Worm (Caenorhabditis elegans): ENCODE data around the gene B0244.17.

B0244.17 gene

DNA sequence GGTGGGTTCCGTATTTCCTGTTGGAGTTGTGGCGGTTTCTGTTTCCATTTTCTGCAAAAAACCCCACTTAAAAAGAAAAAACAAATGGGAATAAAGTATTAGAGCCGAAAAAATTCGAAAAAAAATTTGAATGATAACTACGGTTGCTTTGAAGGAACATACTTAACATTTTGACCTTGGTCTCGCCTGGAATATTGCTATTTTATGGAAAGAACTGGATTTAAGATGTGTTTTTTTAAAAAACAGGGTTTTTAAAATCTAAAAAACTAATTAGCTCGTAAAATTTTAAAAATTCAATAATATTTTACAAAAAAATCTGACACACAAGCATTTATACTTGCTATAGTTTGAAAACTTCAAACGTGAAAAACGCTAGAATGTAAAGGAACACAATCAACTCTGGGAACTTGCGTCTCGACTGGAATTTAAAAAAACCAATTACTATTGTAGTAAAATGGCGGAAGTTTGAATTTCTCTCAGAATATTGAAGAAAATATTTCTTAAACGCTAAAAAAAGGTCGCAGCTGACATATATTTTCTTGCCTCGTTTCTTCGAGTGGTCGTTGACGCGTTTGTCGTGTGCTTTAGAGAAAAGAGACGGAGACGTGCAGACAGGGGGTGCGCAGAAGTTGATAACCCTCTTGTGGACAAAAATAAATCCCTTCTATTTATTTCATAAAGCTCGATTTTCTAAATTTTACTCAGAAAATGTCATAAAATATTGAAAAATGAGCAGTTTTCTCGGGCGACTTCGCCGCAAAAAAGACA lies 34.9 kb upstream of the B0244.17 start, which contains the start of the genes lgg-3 and rgs-5 (continued):
- no peak for TF ChIP-seq elt-2 (tag; optimal IDR thresholded peaks at IDR 0.05)

- TF ChIP-seq aha-1 (tag; optimal IDR thresholded peaks at IDR 0.05) (no peak), mef-2 (tag; optimal IDR thresholded peaks at IDR 0.05) (no peak), xbp-1 (tag; optimal IDR thresholded peaks at IDR 0.05) (no peak), F16B12.6 (tag; optimal IDR thresholded peaks at IDR 0.05) (no peak), efl-1 (optimal IDR thresholded peaks at IDR 0.05) (no peak), efl-1 (GFP tag; optimal IDR thresholded peaks at IDR 0.05 in 1 of 2) (no peak), ceh-82 (tag; optimal IDR thresholded peaks at IDR 0.05) (no peak), hlh-4 (tag; optimal IDR thresholded peaks at IDR 0.05) (no peak)
Observed at ce11 chrIII:5701491-5701890, 31.5 kb upstream of the B0244.17 start.

ce11 chrIII:5705228-5705888 lies 27.7 kb upstream of the B0244.17 start, which contains the start of gene swp-1:
TSS of gene swp-1 (minus strand) at chrIII:5705525.
- TF ChIP-seq sox-4 (tag; optimal IDR thresholded peaks at IDR 0.05) (no peak), tbx-2 (tag; optimal IDR thresholded peaks at IDR 0.05) (no peak), lsy-2 (tag; optimal IDR thresholded peaks at IDR 0.05) (peak in 1 of 2 experiments; percentile 26), lin-13 (GFP tag; optimal IDR thresholded peaks at IDR 0.05) (no peak), ceh-63 (GFP tag; optimal IDR thresholded peaks at IDR 0.05) (no peak), fkh-4 (tag; optimal IDR thresholded peaks at IDR 0.05; ENCODE audit: borderline replicate concordance) (no peak), nhr-71 (tag; optimal IDR thresholded peaks at IDR 0.05) (peak; percentile 13), nhr-85 (tag) (peak; percentile 49), lin-14 (GFP tag; optimal IDR thresholded peaks at IDR 0.05) (no peak), fos-1 (tag; optimal IDR thresholded peaks at IDR 0.05) (no peak), egl-13 (tag; optimal IDR thresholded peaks at IDR 0.05) (no peak), unc-30 (tag; optimal IDR thresholded peaks at IDR 0.05) (no peak), dsc-1 (tag; optimal IDR thresholded peaks at IDR 0.05) (no peak)

ce11 chrIII:5706077-5706627 lies 26.9 kb upstream of the B0244.17 start, which contains the start of gene rpl-23:
TSS of gene rpl-23 (minus strand) at chrIII:5706127.
- TF ChIP-seq sptf-1 (tag; optimal IDR thresholded peaks at IDR 0.05) (no peak), lin-35 (GFP tag; optimal IDR thresholded peaks at IDR 0.05) (peak; percentile 88 to 95), ceh-88 (GFP tag; IDR thresholded peaks at IDR 0.05) (peak; percentile 71), nhr-47 (tag; optimal IDR thresholded peaks at IDR 0.05) (peak; percentile 91), mab-9 (GFP tag; IDR thresholded peaks at IDR 0.05) (no peak), unc-30 (tag; optimal IDR thresholded peaks at IDR 0.05) (no peak), mdl-1 (tag; optimal IDR thresholded peaks at IDR 0.05) (peak in 1 of 2 experiments; percentile 83), nhr-237 (tag; optimal IDR thresholded peaks at IDR 0.05) (peak; percentile 82), zag-1 (tag; optimal IDR thresholded peaks at IDR 0.05) (peak; percentile 36), xbp-1 (tag; optimal IDR thresholded peaks at IDR 0.05) (peak; percentile 92), snu-23 (GFP tag; optimal IDR thresholded peaks at IDR 0.05) (peak; percentile 97), lir-3 (tag; optimal IDR thresholded peaks at IDR 0.05; ENCODE audit: poor library complexity) (peak; percentile 80), rnt-1 (tag; optimal IDR thresholded peaks at IDR 0.05) (peak; percentile 90), ceh-63 (GFP tag; optimal IDR thresholded peaks at IDR 0.05) (no peak), isw-1 (GFP tag; IDR thresholded peaks at IDR 0.05) (peak; percentile 91), fkh-4 (tag; optimal IDR thresholded peaks at IDR 0.05; ENCODE audit: borderline replicate concordance) (peak; percentile 43), ceh-82 (tag; optimal IDR thresholded peaks at IDR 0.05) (peak; percentile 91 to 97 (median 96)), nhr-12 (tag; optimal IDR thresholded peaks at IDR 0.05) (no peak), nhr-20 (tag; optimal IDR thresholded peaks at IDR 0.05) (peak; percentile 91), sox-4 (tag; optimal IDR thresholded peaks at IDR 0.05) (no peak), Y116A8C.19 (tag; optimal IDR thresholded peaks at IDR 0.05; ENCODE audit: borderline replicate concordance) (no peak), lin-14 (GFP tag; optimal IDR thresholded peaks at IDR 0.05) (peak; percentile 93), fkh-8 (tag; optimal IDR thresholded peaks at IDR 0.05) (peak; percentile 91), aly-2 (tag; optimal IDR thresholded peaks at IDR 0.05) (peak; percentile 72), unc-62 (GFP tag; optimal IDR thresholded peaks at IDR 0.05) (no peak), fos-1 (tag; optimal IDR thresholded peaks at IDR 0.05) (peak; percentile 92), sup-37 (GFP tag; optimal IDR thresholded peaks at IDR 0.05) (no peak), elt-3 (tag; optimal IDR thresholded peaks at IDR 0.05) (peak in 5 of 6 experiments; percentile 45 to 97 (median 83)), C16A3.4 (tag; optimal IDR thresholded peaks at IDR 0.05) (peak; percentile 98), fkh-10 (GFP tag; optimal IDR thresholded peaks at IDR 0.05) (peak; percentile 85)
